Worm (Caenorhabditis elegans): ENCODE data around the gene C02F12.5.

DNA sequence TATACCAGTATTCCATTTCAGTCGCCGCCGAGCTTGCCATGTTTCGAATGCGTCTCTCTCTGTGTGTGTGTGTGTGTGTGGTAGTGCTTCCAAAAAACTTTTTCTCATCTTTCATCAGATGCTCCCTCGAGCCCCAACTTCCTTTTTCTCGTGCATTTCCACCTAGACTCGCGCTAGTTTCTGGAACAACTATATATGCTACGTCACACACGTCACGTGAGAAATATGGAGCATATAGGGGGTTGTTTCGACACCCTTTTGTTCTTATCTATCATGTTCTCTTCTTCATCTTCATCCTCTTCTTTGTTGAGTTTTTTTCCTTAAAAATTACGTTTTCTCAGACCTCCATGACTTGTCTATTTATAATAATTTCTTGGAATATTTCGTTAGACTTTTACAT is 33.4 kb upstream of the C02F12.5 start:
- TF ChIP-seq lsy-2 (tag; optimal IDR thresholded peaks at IDR 0.05) (no peak), nhr-12 (tag; optimal IDR thresholded peaks at IDR 0.05) (no peak), lin-13 (tag; optimal IDR thresholded peaks at IDR 0.05) (no peak), elt-3 (tag; optimal IDR thresholded peaks at IDR 0.05) (no peak), mep-1 (tag; optimal IDR thresholded peaks at IDR 0.05) (no peak), hlh-1 (tag; optimal IDR thresholded peaks at IDR 0.05) (no peak), ztf-11 (tag; optimal IDR thresholded peaks at IDR 0.05) (no peak), ces-1 (GFP tag; optimal IDR thresholded peaks at IDR 0.05) (no peak)
